Worm (Caenorhabditis elegans) whole organism, mixed stage, embryonic: Measurements from ENCODE around the gene hgrs-1.

Experiments used
- ces-1 ChIP-seq: fragments of 150-350 bp; optimal IDR thresholded peaks from 2 replicates; lab custom pipeline; 2014; ENCODE audit warnings: missing biosample characterization, missing genetic modification reagents, missing genetic modification characterization
- drap-1 ChIP-seq: fragments of 200-800 bp; sonication (Bioruptor generic); optimal IDR thresholded peaks from 3 replicates; lab custom pipeline; 2018; ENCODE audit warnings: mild to moderate bottlenecking, missing genetic modification characterization, missing compliant biosample characterization
- mep-1 ChIP-seq: fragments of 150-350 bp; optimal IDR thresholded peaks from 2 replicates; lab custom pipeline; 2017; ENCODE audit warnings: missing biosample characterization, missing genetic modification reagents, missing genetic modification characterization, inconsistent platforms
- nhr-237 ChIP-seq: fragments of 150-350 bp; optimal IDR thresholded peaks from 2 replicates; lab custom pipeline; 2014; ENCODE audit warnings: missing biosample characterization, missing genetic modification characterization
- nhr-28 ChIP-seq: fragments of 150-350 bp; optimal IDR thresholded peaks from 2 replicates; lab custom pipeline; 2014; ENCODE audit warnings: missing biosample characterization, missing genetic modification characterization
- nhr-76 ChIP-seq: sonication (generic microtip); optimal IDR thresholded peaks from 2 replicates; lab custom pipeline; 2017; ENCODE audit warnings: missing biosample characterization, missing genetic modification characterization
- snpc-4 ChIP-seq: fragments of 150-350 bp; optimal IDR thresholded peaks from 2 replicates; lab custom pipeline; 2014; ENCODE audit warnings: missing biosample characterization, missing genetic modification characterization
- sptf-1 ChIP-seq: sonication (generic microtip); optimal IDR thresholded peaks from 2 replicates; lab custom pipeline; 2017; ENCODE audit warnings: mild to moderate bottlenecking, missing genetic modification characterization, moderate library complexity, missing compliant biosample characterization
- unc-39 ChIP-seq: fragments of 150-350 bp; optimal IDR thresholded peaks from 2 replicates; lab custom pipeline; 2014; ENCODE audit warnings: missing biosample characterization, missing genetic modification characterization
- unc-62 ChIP-seq: fragments of 150-350 bp; optimal IDR thresholded peaks from 2 replicates; lab custom pipeline; 2014; ENCODE audit warnings: missing biosample characterization, missing genetic modification reagents, missing genetic modification characterization

ce11 chrIV:8244112-8244511 is 38.3 kb upstream of the hgrs-1 start, which contains the start of gene T09A12.1:
- TF ChIP-seq nhr-76 (no peak), unc-39 (no peak), unc-62 (GFP tag; lab: Kevin White, UChicago) (no peak), ces-1 (GFP tag; lab: Kevin White, UChicago) (no peak), nhr-28 (tag; lab: Kevin White, UChicago) (no peak), sptf-1 (tag; lab: Kevin White, UChicago) (no peak), snpc-4 (tag; lab: Kevin White, UChicago) (no peak), drap-1 (GFP tag; lab: Kevin White, UChicago) (no peak), mep-1 (no peak), nhr-237 (tag; lab: Kevin White, UChicago) (no peak)
